Worm (Caenorhabditis elegans) whole organism, young adult: ENCODE results near the gene F14E5.8.

Source experiments
- C17E4.6 ChIP-seq: fragments of 200-800 bp; sonication (Bioruptor generic); IDR thresholded peaks from 2 replicates; pipeline ENCODE4 v1.3.6; 2022; ENCODE audit warnings: missing genetic modification reagents, missing genetic modification characterization, missing compliant biosample characterization
- F23B12.7 ChIP-seq: sonication (generic microtip); optimal IDR thresholded peaks from 2 replicates; lab custom pipeline; 2017; ENCODE audit warnings: missing genetic modification characterization, mild to moderate bottlenecking, missing compliant biosample characterization, antibody characterized with exemption, moderate library complexity; ENCODE audit not compliant: insufficient read depth
- F57A8.1 ChIP-seq: fragments of 200-800 bp; sonication (Bioruptor generic); optimal IDR thresholded peaks from 2 replicates; lab custom pipeline; 2018; ENCODE audit warnings: mild to moderate bottlenecking, missing genetic modification characterization, moderate library complexity, missing compliant biosample characterization
- egrh-3 ChIP-seq: fragments of 200-800 bp; sonication (Bioruptor generic); IDR thresholded peaks from 2 replicates; pipeline ENCODE4 v1.3.6; 2022; ENCODE audit warnings: missing genetic modification reagents, missing genetic modification characterization, missing compliant biosample characterization
- let-526 ChIP-seq: fragments of 200-800 bp; sonication (Bioruptor generic); IDR thresholded peaks from 2 replicates; pipeline ENCODE4 v1.3.6; 2022; ENCODE audit warnings: missing genetic modification reagents, missing genetic modification characterization, missing compliant biosample characterization
- let-607 ChIP-seq, 2 experiments: fragments of 200-800 bp in 1 of 2; sonication (Bioruptor generic) in 1 of 2; sonication (generic microtip) in 1 of 2; optimal IDR thresholded peaks; 2 replicates each; lab custom pipeline; 2016 to 2018; ENCODE audit warnings: mild to moderate bottlenecking in 2 of 2, missing compliant biosample characterization in 2 of 2, missing genetic modification characterization in 2 of 2, moderate library complexity in 2 of 2, missing genotype in 1 of 2
- nhr-90 ChIP-seq: sonication (generic microtip); optimal IDR thresholded peaks from 2 replicates; lab custom pipeline; 2016; ENCODE audit warnings: missing genotype, mild to moderate bottlenecking, missing genetic modification characterization, missing compliant biosample characterization
- pha-4 ChIP-seq: fragments of 150-350 bp; sonication (generic microtip); optimal IDR thresholded peaks from 2 replicates; lab custom pipeline; 2014; ENCODE audit warnings: missing biosample characterization, missing genetic modification reagents, missing genetic modification characterization
- unc-62 ChIP-seq: fragments of 150-350 bp; optimal IDR thresholded peaks from 2 replicates; lab custom pipeline; 2014; ENCODE audit warnings: missing biosample characterization, missing genetic modification reagents, missing genetic modification characterization

DNA sequence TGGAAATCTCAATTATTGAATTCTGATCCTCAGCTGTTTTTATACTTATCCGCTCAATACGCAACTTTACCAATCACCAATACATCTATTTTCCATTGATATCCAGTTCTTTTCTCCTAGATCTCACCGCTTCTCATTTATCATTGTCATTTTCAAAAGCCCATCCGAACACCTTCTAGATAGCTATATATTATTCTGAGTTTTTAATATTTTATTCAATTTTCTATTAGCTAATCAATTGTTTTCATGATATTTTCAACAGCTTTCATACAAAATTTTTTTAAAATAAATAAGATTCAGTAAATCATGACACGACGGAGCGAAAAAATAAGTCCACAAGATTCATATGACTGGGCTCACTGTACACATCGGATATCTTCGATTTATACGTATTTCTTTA, 38.7 kb upstream of the F14E5.8 start, which contains the start of gene F49E12.12:
- TF ChIP-seq F23B12.7 (tag; lab: Kevin White, UChicago) (no peak), F57A8.1 (GFP tag; lab: Kevin White, UChicago) (no peak), egrh-3 (no peak), C17E4.6 (GFP tag; lab: Robert Waterston, UW) (no peak), let-526 (GFP tag; lab: Robert Waterston, UW) (no peak), let-607 (tag; optimal IDR thresholded peaks at IDR 0.05; lab: Kevin White, UChicago) (no peak), pha-4 (tag; lab: Kevin White, UChicago) (no peak), unc-62 (GFP tag; lab: Kevin White, UChicago) (no peak), nhr-90 (tag; lab: Kevin White, UChicago) (no peak)
